Worm (Caenorhabditis elegans): Measurements from ENCODE around the gene H43I07.4.
"Not testable (repeated sequence)": the region's sequence is repeated elsewhere in the genome, so short reads cannot be mapped to it uniquely, and the experiment has no call there.

ce11 chrV:4215856-4216255 is at the start of gene H43I07.4:
- TF ChIP-seq flt-1 (GFP tag; IDR thresholded peaks at IDR 0.05); hmg-4 (GFP tag; optimal IDR thresholded peaks at IDR 0.05); pes-1 (GFP tag; IDR thresholded peaks at IDR 0.05); ama-1 (optimal IDR thresholded peaks at IDR 0.05); aly-1 (tag; optimal IDR thresholded peaks at IDR 0.05); hnd-1 (tag; optimal IDR thresholded peaks at IDR 0.05); ets-7 (tag; optimal IDR thresholded peaks at IDR 0.05); sea-1 (GFP tag; conservative IDR thresholded peaks at IDR 0.05); tra-4 (tag; optimal IDR thresholded peaks at IDR 0.05): not testable (repeated sequence)

Data from whole organism, early embryonic.